Worm (Caenorhabditis elegans): ENCODE data around the gene srx-7.

- TF ChIP-seq hlh-15 (tag; optimal IDR thresholded peaks at IDR 0.05) (no peak), tbx-2 (tag; optimal IDR thresholded peaks at IDR 0.05) (no peak), pqm-1 (tag; optimal IDR thresholded peaks at IDR 0.05) (no peak), ama-1 (optimal IDR thresholded peaks at IDR 0.05) (no peak), hlh-30 (tag; optimal IDR thresholded peaks at IDR 0.05; ENCODE audit: insufficient read depth) (no peak)
These were observed 38.6 kb downstream of the srx-7 start for ce11 chrV:598626-599025.
